Worm (Caenorhabditis elegans): ENCODE results near the gene F17C11.2.

The F17C11.2 gene

DNA sequence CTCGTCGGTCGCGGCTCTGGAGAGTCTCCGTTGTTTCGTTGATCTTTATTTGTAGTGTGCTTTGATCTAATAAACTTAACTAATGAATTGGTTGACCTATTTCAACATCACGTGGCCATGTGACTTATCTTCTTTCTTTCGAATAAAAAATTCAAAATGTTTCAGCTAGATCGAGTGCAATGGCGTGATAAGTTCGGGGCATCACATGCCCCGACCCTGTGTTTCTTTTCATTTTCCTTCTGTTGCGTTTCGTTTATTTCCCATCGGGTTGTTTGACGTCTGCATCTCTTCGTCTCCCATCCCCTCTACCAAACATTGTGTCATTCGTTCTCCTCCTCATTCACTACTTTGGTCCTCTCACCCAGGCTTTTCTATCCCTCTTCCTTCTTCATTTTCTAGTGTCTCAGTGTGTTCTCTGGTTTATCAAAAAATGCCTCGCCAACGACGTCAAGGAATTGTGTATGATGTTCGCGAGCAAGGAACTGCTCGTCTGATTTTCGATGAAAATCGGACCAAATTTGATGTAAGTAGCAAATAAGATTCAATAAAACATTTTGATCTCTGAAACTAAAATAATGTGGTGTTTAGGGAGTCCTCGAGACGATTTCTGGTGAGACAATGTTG lies 3.7 kb downstream of the F17C11.2 start, which contains the start of gene F17C11.4:
Gene F17C11.4 (plus strand): TSS at position 206 of the 624 bp plus-strand sequence.
- TF ChIP-seq pha-4 (tag; optimal IDR thresholded peaks at IDR 0.05) (no peak), mab-5 (tag; optimal IDR thresholded peaks at IDR 0.05) (no peak), drap-1 (GFP tag; optimal IDR thresholded peaks at IDR 0.05) (no peak), unc-120 (tag; optimal IDR thresholded peaks at IDR 0.05; ENCODE audit: poor library complexity, severe bottlenecking) (peak; percentile 14), sptf-1 (tag; optimal IDR thresholded peaks at IDR 0.05) (no peak), tbx-8 (GFP tag; optimal IDR thresholded peaks at IDR 0.05) (no peak), ces-1 (GFP tag; optimal IDR thresholded peaks at IDR 0.05) (peak; percentile 6), nhr-237 (tag; optimal IDR thresholded peaks at IDR 0.05) (no peak), ham-2 (GFP tag; optimal IDR thresholded peaks at IDR 0.05) (no peak), ceh-39 (tag; optimal IDR thresholded peaks at IDR 0.05) (no peak), lsy-2 (tag; optimal IDR thresholded peaks at IDR 0.05) (no peak), M03D4.4 (tag; optimal IDR thresholded peaks at IDR 0.05) (no peak)

ce11 chrV:10953471-10954155 lies 5.6 kb downstream of the F17C11.2 start:
- TF ChIP-seq snpc-4 (tag; optimal IDR thresholded peaks at IDR 0.05) (no peak), nhr-2 (tag; optimal IDR thresholded peaks at IDR 0.05) (no peak), ceh-83 (GFP tag; optimal IDR thresholded peaks at IDR 0.05) (no peak)

DNA sequence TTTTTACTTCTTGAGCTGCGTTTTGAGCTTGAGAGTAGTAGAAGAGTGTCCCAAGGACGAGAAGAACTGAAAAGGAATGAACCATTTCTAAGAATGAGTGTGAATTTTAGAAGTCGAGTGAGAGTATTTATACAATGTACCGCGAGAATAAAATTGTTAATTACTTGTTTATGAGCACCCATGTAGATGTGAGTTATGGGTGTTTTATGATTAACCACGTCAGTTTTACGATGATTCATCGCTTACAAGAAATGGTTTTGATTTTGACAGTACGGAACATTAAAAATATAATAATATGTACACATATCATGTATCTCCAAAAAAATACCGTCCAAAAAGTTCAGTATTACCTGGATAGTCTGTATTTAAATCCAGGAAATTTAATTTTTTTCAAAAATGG lies 6.3 kb downstream of the F17C11.2 start, which contains the start of gene clec-221:
Gene clec-221 (minus strand): TSS at position 101 of the 400 bp plus-strand sequence.
- TF ChIP-seq mab-5 (tag; optimal IDR thresholded peaks at IDR 0.05) (no peak), lsy-2 (tag; optimal IDR thresholded peaks at IDR 0.05) (no peak), ztf-11 (tag; optimal IDR thresholded peaks at IDR 0.05) (no peak), nhr-28 (tag; optimal IDR thresholded peaks at IDR 0.05) (no peak), sem-2 (GFP tag; optimal IDR thresholded peaks at IDR 0.05) (no peak), ham-2 (GFP tag; optimal IDR thresholded peaks at IDR 0.05) (no peak), sptf-1 (tag; optimal IDR thresholded peaks at IDR 0.05) (no peak), unc-120 (tag; optimal IDR thresholded peaks at IDR 0.05; ENCODE audit: poor library complexity, severe bottlenecking) (no peak), mls-2 (tag; optimal IDR thresholded peaks at IDR 0.05) (no peak), nhr-2 (tag; optimal IDR thresholded peaks at IDR 0.05) (no peak), cnd-1 (tag; optimal IDR thresholded peaks at IDR 0.05) (no peak)

DNA sequence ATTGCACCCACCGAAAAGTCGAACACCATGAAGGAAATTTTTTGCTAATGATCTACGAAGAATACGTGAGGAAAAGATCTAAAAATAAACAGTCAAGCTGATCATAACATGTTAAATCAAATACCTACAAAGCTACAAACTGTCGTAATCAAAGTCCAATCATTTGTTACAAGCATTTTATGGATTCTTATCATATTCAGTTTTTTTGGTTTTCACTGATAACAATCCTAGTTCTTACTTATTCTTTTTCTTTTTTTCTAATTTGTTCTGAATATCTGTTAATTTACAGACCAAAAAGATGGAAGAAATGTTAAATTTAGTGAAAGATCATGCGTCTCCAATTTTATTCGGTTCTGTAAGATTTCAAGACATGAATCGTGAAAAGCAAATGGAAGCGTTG lies 6.8 kb downstream of the F17C11.2 start, which contains the start of gene F17C11.6:
Gene F17C11.6 (plus strand): TSS at position 290 of the 400 bp plus-strand sequence.
- TF ChIP-seq lin-32 (GFP tag; optimal IDR thresholded peaks at IDR 0.05) (no peak), ceh-39 (tag; optimal IDR thresholded peaks at IDR 0.05) (no peak), M03D4.4 (tag; optimal IDR thresholded peaks at IDR 0.05) (no peak), tbx-8 (GFP tag; optimal IDR thresholded peaks at IDR 0.05) (no peak), lin-13 (tag; optimal IDR thresholded peaks at IDR 0.05) (no peak), bed-3 (GFP tag; optimal IDR thresholded peaks at IDR 0.05) (no peak), elt-1 (tag; optimal IDR thresholded peaks at IDR 0.05; ENCODE audit: borderline replicate concordance, insufficient read depth) (no peak), drap-1 (GFP tag; optimal IDR thresholded peaks at IDR 0.05) (no peak), mls-2 (tag; optimal IDR thresholded peaks at IDR 0.05) (no peak), hlh-1 (tag; optimal IDR thresholded peaks at IDR 0.05) (no peak), pha-4 (tag; optimal IDR thresholded peaks at IDR 0.05) (no peak), nhr-28 (tag; optimal IDR thresholded peaks at IDR 0.05) (no peak), blmp-1 (tag; optimal IDR thresholded peaks at IDR 0.05) (no peak), zip-8 (tag; optimal IDR thresholded peaks at IDR 0.05) (no peak)

- no peak for TF ChIP-seq unc-39 (tag; optimal IDR thresholded peaks at IDR 0.05)
These were observed 7.8 kb downstream of the F17C11.2 start, which contains the start of gene F17C11.13 for ce11 chrV:10955681-10956476. TSS of gene F17C11.13 (plus strand) at chrV:10955923.

Measured in whole organism, mixed stage, embryonic.